Worm (Caenorhabditis elegans) whole organism, L1 larva: ENCODE measurements around the gene C06B8.7.

Source experiments
- C04F5.9 ChIP-seq: sonication (generic microtip); optimal IDR thresholded peaks from 2 replicates; lab custom pipeline; 2016; ENCODE audit warnings: missing genetic modification characterization, missing compliant biosample characterization
- C16A3.4 ChIP-seq: fragments of 150-350 bp; optimal IDR thresholded peaks from 2 replicates; lab custom pipeline; 2014; ENCODE audit warnings: missing biosample characterization, missing genetic modification characterization
- Y116A8C.19 ChIP-seq: sonication (generic microtip); optimal IDR thresholded peaks from 2 replicates; lab custom pipeline; 2016; ENCODE audit warnings: missing compliant biosample characterization, missing genetic modification characterization, borderline replicate concordance
- aha-1 ChIP-seq: fragments of 150-350 bp; optimal IDR thresholded peaks from 2 replicates; lab custom pipeline; 2014; ENCODE audit warnings: missing biosample characterization, missing genetic modification characterization
- alr-1 ChIP-seq: fragments of 200-800 bp; sonication (Bioruptor generic); optimal IDR thresholded peaks from 2 replicates; lab custom pipeline; 2018; ENCODE audit warnings: borderline replicate concordance, mild to moderate bottlenecking, missing genetic modification characterization, missing compliant biosample characterization
- aly-2 ChIP-seq: fragments of 150-350 bp; optimal IDR thresholded peaks from 2 replicates; lab custom pipeline; 2014; ENCODE audit warnings: missing biosample characterization, missing genetic modification characterization
- ama-1 ChIP-seq: fragments of 150-350 bp; optimal IDR thresholded peaks from 2 replicates; lab custom pipeline; 2014
- ceh-82 ChIP-seq, 3 experiments: fragments of 150-350 bp in 1 of 3; sonication (generic microtip) in 2 of 3; optimal IDR thresholded peaks; 2 replicates each; lab custom pipeline; 2014 to 2017; ENCODE audit warnings: missing biosample characterization in 3 of 3, missing genetic modification characterization in 3 of 3
- dsc-1 ChIP-seq: sonication (generic microtip); optimal IDR thresholded peaks from 2 replicates; lab custom pipeline; 2016; ENCODE audit warnings: mild to moderate bottlenecking, missing genetic modification characterization, missing compliant biosample characterization
- egl-13 ChIP-seq: sonication (generic microtip); optimal IDR thresholded peaks from 2 replicates; lab custom pipeline; 2016; ENCODE audit warnings: missing genotype, missing genetic modification reagents, missing genetic modification characterization, missing compliant biosample characterization
- elt-2 ChIP-seq: sonication (generic microtip); optimal IDR thresholded peaks from 2 replicates; lab custom pipeline; 2016; ENCODE audit warnings: missing genetic modification characterization, mild to moderate bottlenecking, inconsistent platforms, missing compliant biosample characterization, missing genetic modification reagents
- hlh-17 ChIP-seq: fragments of 200-800 bp; sonication (Bioruptor generic); optimal IDR thresholded peaks from 2 replicates; lab custom pipeline; 2018; ENCODE audit warnings: missing genetic modification characterization, mild to moderate bottlenecking, missing compliant biosample characterization, moderate library complexity, borderline replicate concordance
- hlh-4 ChIP-seq: sonication (generic microtip); optimal IDR thresholded peaks from 2 replicates; lab custom pipeline; 2016; ENCODE audit warnings: mild to moderate bottlenecking, missing genetic modification characterization, missing compliant biosample characterization
- hpl-2 ChIP-seq: fragments of 150-350 bp; optimal IDR thresholded peaks from 2 replicates; lab custom pipeline; 2014; ENCODE audit warnings: missing biosample characterization, missing genetic modification reagents, missing genetic modification characterization
- irx-1 ChIP-seq: sonication (generic microtip); optimal IDR thresholded peaks from 2 replicates; lab custom pipeline; 2016; ENCODE audit warnings: missing genetic modification characterization, missing compliant biosample characterization
- lin-14 ChIP-seq: fragments of 200-800 bp; sonication (Bioruptor generic); optimal IDR thresholded peaks from 2 replicates; lab custom pipeline; 2018; ENCODE audit warnings: mild to moderate bottlenecking, missing genetic modification characterization, moderate library complexity, missing compliant biosample characterization
- lin-39 ChIP-seq: fragments of 150-350 bp; optimal IDR thresholded peaks from 2 replicates; lab custom pipeline; 2014; ENCODE audit warnings: missing biosample characterization, missing genetic modification reagents, missing genetic modification characterization
- lsy-2 ChIP-seq, 2 experiments: fragments of 150-350 bp; optimal IDR thresholded peaks; 2 replicates each; lab custom pipeline; 2014; ENCODE audit warnings: missing biosample characterization in 2 of 2, missing genetic modification characterization in 2 of 2
- mef-2 ChIP-seq: fragments of 150-350 bp; optimal IDR thresholded peaks from 2 replicates; lab custom pipeline; 2014; ENCODE audit warnings: missing biosample characterization, missing genetic modification characterization
- mep-1 ChIP-seq: fragments of 150-350 bp; optimal IDR thresholded peaks from 2 replicates; lab custom pipeline; 2014; ENCODE audit warnings: missing biosample characterization, missing genetic modification characterization
- nhr-12 ChIP-seq: sonication (generic microtip); optimal IDR thresholded peaks from 2 replicates; lab custom pipeline; 2017; ENCODE audit warnings: missing biosample characterization, missing genetic modification characterization
- nhr-237 ChIP-seq: fragments of 150-350 bp; optimal IDR thresholded peaks from 2 replicates; lab custom pipeline; 2014; ENCODE audit warnings: missing biosample characterization, missing genetic modification characterization
- nhr-47 ChIP-seq: sonication (generic microtip); optimal IDR thresholded peaks from 2 replicates; lab custom pipeline; 2016; ENCODE audit warnings: mild to moderate bottlenecking, missing genetic modification characterization, moderate library complexity, missing compliant biosample characterization
- nhr-76 ChIP-seq: sonication (generic microtip); optimal IDR thresholded peaks from 2 replicates; lab custom pipeline; 2017; ENCODE audit warnings: missing biosample characterization, missing genetic modification characterization
- pag-3 ChIP-seq: sonication (generic microtip); optimal IDR thresholded peaks from 2 replicates; lab custom pipeline; 2017; ENCODE audit warnings: missing genetic modification characterization, mild to moderate bottlenecking, missing compliant biosample characterization, antibody characterized with exemption, borderline replicate concordance; ENCODE audit not compliant: insufficient read depth
- pqm-1 ChIP-seq: sonication (generic microtip); optimal IDR thresholded peaks from 3 replicates; lab custom pipeline; 2017; ENCODE audit warnings: missing biosample characterization, missing genetic modification characterization
- rnt-1 ChIP-seq: sonication (generic microtip); optimal IDR thresholded peaks from 2 replicates; lab custom pipeline; 2016; ENCODE audit warnings: mild to moderate bottlenecking, missing genetic modification characterization, moderate library complexity, missing compliant biosample characterization
- snu-23 ChIP-seq: sonication (generic microtip); optimal IDR thresholded peaks from 2 replicates; lab custom pipeline; 2016; ENCODE audit warnings: missing genetic modification characterization, missing compliant biosample characterization
- sptf-1 ChIP-seq: fragments of 150-350 bp; optimal IDR thresholded peaks from 2 replicates; lab custom pipeline; 2014; ENCODE audit warnings: missing biosample characterization, missing genetic modification characterization
- tbx-2 ChIP-seq: sonication (generic microtip); optimal IDR thresholded peaks from 2 replicates; lab custom pipeline; 2016; ENCODE audit warnings: missing genetic modification characterization, missing compliant biosample characterization
- tlp-1 ChIP-seq: fragments of 150-350 bp; optimal IDR thresholded peaks from 2 replicates; lab custom pipeline; 2014; ENCODE audit warnings: missing biosample characterization, missing genetic modification characterization
- unc-86 ChIP-seq: sonication (generic microtip); optimal IDR thresholded peaks from 2 replicates; lab custom pipeline; 2016; ENCODE audit warnings: missing genetic modification characterization, missing compliant biosample characterization
- vab-15 ChIP-seq: sonication (generic microtip); optimal IDR thresholded peaks from 2 replicates; lab custom pipeline; 2017; ENCODE audit warnings: missing genotype, mild to moderate bottlenecking, missing genetic modification characterization, missing compliant biosample characterization
- xbp-1 ChIP-seq: sonication (generic microtip); optimal IDR thresholded peaks from 2 replicates; lab custom pipeline; 2016; ENCODE audit warnings: missing genetic modification characterization, missing compliant biosample characterization
- ztf-4 ChIP-seq: fragments of 150-350 bp; optimal IDR thresholded peaks from 2 replicates; lab custom pipeline; 2014; ENCODE audit warnings: missing biosample characterization, missing genetic modification characterization

Gene C06B8.7

DNA sequence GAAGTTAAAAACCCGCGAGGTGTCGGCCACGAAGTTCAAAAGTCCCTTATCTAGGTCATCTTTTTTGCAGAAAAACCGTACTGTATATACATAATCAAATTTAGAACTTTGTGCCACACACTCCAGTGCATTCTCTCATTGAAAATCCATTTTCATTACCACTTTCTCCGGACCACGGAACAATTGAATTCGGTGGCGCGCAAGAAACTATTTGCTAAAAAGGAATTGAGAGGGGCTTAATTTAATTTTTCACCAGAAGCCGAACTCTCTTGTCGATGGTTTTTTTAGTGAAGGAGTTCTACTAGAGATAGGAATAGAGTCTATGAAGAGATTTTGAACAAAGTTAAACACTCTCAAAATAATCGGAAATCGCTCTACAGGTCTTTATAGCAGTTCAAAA lies 21.3 kb downstream of the C06B8.7 start:
- TF ChIP-seq egl-13 (tag; lab: Kevin White, UChicago) (no peak), pqm-1 (tag; lab: Kevin White, UChicago) (no peak), ztf-4 (tag; lab: Kevin White, UChicago) (no peak), sptf-1 (no peak)
- TF ChIP-seq, all 84 proteins: peak for 0

DNA sequence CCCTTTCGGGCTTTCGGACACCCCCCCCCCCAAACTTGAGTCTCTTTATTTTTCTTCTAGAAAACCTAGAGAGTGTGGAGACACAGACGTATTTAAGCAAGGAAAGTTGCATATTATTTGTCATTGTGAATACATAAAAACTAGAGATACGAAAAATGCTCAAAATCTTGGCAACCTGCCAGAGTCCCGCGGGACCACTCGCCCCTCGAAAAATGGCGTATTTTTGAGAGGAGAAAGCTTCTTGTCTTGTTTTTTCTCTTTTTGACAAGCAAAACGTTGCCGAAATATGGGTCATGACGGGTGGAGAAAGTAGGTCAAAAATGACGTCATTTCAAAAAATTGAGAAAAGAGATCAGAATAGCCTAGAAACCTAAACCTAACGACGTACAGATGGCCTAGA lies 21.9 kb downstream of the C06B8.7 start:
- TF ChIP-seq lin-14 (GFP tag; lab: Kevin White, UChicago) (peak; percentile 43), pag-3 (tag; lab: Kevin White, UChicago) (no peak)
- TF ChIP-seq, all 84 proteins: peak for 1

ce11 chrV:15521920-15522319 lies 23.4 kb downstream of the C06B8.7 start, which contains the start of gene lgc-31:
lgc-31 (minus strand) TSS chrV:15522020.
- TF ChIP-seq irx-1 (tag; lab: Kevin White, UChicago): no peak
- TF ChIP-seq C16A3.4 (tag; lab: Kevin White, UChicago): no peak
- TF ChIP-seq tlp-1 (tag; lab: Kevin White, UChicago): no peak
- no peak for TF ChIP-seq lsy-2 (tag; optimal IDR thresholded peaks at IDR 0.05; lab: Kevin White, UChicago)
- no peak for TF ChIP-seq ama-1
- TF ChIP-seq mef-2 (tag; lab: Kevin White, UChicago): no peak
- TF ChIP-seq vab-15 (tag; lab: Kevin White, UChicago): no peak
- TF ChIP-seq xbp-1 (tag; lab: Kevin White, UChicago): no peak
- TF ChIP-seq C04F5.9 (tag; lab: Kevin White, UChicago): no peak
- TF ChIP-seq nhr-237 (tag; lab: Kevin White, UChicago): no peak
- no peak for TF ChIP-seq snu-23 (GFP tag; lab: Kevin White, UChicago)
- no peak for TF ChIP-seq aly-2 (tag; lab: Kevin White, UChicago)
- TF ChIP-seq nhr-47 (tag; lab: Kevin White, UChicago): no peak
- TF ChIP-seq aha-1 (tag; lab: Kevin White, UChicago): no peak
- TF ChIP-seq unc-86 (tag; lab: Kevin White, UChicago): no peak
- no peak for TF ChIP-seq tbx-2 (tag; lab: Kevin White, UChicago)
- TF ChIP-seq pag-3 (tag; lab: Kevin White, UChicago): no peak
- no peak for TF ChIP-seq dsc-1 (tag; lab: Kevin White, UChicago)

DNA sequence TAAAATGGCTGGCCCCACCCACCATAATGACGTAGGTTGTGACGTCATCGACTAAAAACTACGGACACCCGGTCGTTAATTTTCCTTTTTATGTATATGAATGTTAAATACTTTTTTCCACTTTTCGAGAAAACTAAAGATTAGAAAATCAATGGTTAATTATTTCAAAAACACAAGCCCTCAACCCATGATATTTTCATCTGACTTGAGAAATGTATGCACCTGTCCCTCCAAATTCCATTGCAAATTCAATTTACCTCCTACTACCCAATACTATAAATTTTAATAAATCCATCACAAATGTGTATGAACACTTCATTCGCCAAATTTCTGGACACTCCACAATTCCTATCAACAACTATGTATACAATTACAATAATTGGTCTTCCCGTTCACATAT lies 30.5 kb downstream of the C06B8.7 start, which contains the start of gene srh-276:
Gene srh-276 (plus strand): TSS at position 301 of the 400 bp plus-strand sequence.
- TF ChIP-seq lin-39 (tag; lab: Kevin White, UChicago): no peak
- TF ChIP-seq alr-1 (tag; lab: Kevin White, UChicago): no peak
- TF ChIP-seq nhr-47 (tag; lab: Kevin White, UChicago): no peak
- no peak for TF ChIP-seq ceh-82 (tag; optimal IDR thresholded peaks at IDR 0.05; lab: Kevin White, UChicago)
- TF ChIP-seq lsy-2 (tag; optimal IDR thresholded peaks at IDR 0.05; lab: Kevin White, UChicago): no peak
- no peak for TF ChIP-seq Y116A8C.19
- TF ChIP-seq mep-1 (tag; lab: Kevin White, UChicago): no peak
- no peak for TF ChIP-seq rnt-1 (tag; lab: Kevin White, UChicago)
- TF ChIP-seq hlh-17 (GFP tag; lab: Kevin White, UChicago): no peak
- TF ChIP-seq tbx-2 (tag; lab: Kevin White, UChicago): no peak
- no peak for TF ChIP-seq nhr-76 (tag; lab: Kevin White, UChicago)
- TF ChIP-seq hpl-2 (GFP tag; lab: Kevin White, UChicago): no peak
- no peak for TF ChIP-seq xbp-1 (tag; lab: Kevin White, UChicago)
- TF ChIP-seq nhr-12 (tag; lab: Kevin White, UChicago): no peak
- no peak for TF ChIP-seq vab-15 (tag; lab: Kevin White, UChicago)
- no peak for TF ChIP-seq unc-86 (tag; lab: Kevin White, UChicago)

ce11 chrV:15533096-15533495 lies 34.6 kb downstream of the C06B8.7 start, which contains the start of gene F21A3.11:
F21A3.11 (minus strand) TSS chrV:15533212.
- TF ChIP-seq hlh-4 (tag; lab: Kevin White, UChicago) (no peak), elt-2 (tag; lab: Kevin White, UChicago) (peak; percentile 70)
- TF ChIP-seq, all 84 proteins: peak for 1
